Worm (Caenorhabditis elegans) whole organism, L3 larva: Measurements from ENCODE around the gene C16C8.8.

Experiments used
- ZK546.5 ChIP-seq: sonication (generic microtip); optimal IDR thresholded peaks from 2 replicates; lab custom pipeline; 2017; ENCODE audit warnings: missing biosample characterization, missing genetic modification characterization
- aly-2 ChIP-seq: fragments of 150-350 bp; optimal IDR thresholded peaks from 2 replicates; lab custom pipeline; 2014; ENCODE audit warnings: missing biosample characterization, missing genetic modification characterization
- ama-1 ChIP-seq: fragments of 150-350 bp; optimal IDR thresholded peaks from 2 replicates; lab custom pipeline; 2018
- ceh-16 ChIP-seq: sonication (generic microtip); optimal IDR thresholded peaks from 2 replicates; lab custom pipeline; 2017; ENCODE audit warnings: missing biosample characterization, missing genetic modification characterization
- ceh-28 ChIP-seq: fragments of 150-350 bp; optimal IDR thresholded peaks from 2 replicates; lab custom pipeline; 2014; ENCODE audit warnings: missing biosample characterization, missing genetic modification reagents, missing genetic modification characterization
- ceh-82 ChIP-seq: fragments of 150-350 bp; optimal IDR thresholded peaks from 2 replicates; lab custom pipeline; 2014; ENCODE audit warnings: missing biosample characterization, missing genetic modification characterization
- daf-12 ChIP-seq: fragments of 150-350 bp; optimal IDR thresholded peaks from 2 replicates; lab custom pipeline; 2014; ENCODE audit warnings: missing biosample characterization, missing genetic modification reagents, missing genetic modification characterization
- egl-27 ChIP-seq: sonication (generic microtip); optimal IDR thresholded peaks from 4 replicates; lab custom pipeline; 2017; ENCODE audit warnings: missing biosample characterization, missing genetic modification reagents, missing genetic modification characterization
- egl-5 ChIP-seq: fragments of 150-350 bp; optimal IDR thresholded peaks from 2 replicates; lab custom pipeline; 2017; ENCODE audit warnings: missing biosample characterization, missing genetic modification reagents, missing genetic modification characterization, inconsistent platforms
- elt-2 ChIP-seq: sonication (generic microtip); optimal IDR thresholded peaks from 2 replicates; lab custom pipeline; 2016; ENCODE audit warnings: missing genetic modification reagents, mild to moderate bottlenecking, missing genetic modification characterization, missing compliant biosample characterization
- elt-3 ChIP-seq, 3 experiments: fragments of 150-350 bp in 1 of 3; sonication (generic microtip) in 2 of 3; optimal IDR thresholded peaks; 2 replicates in 2 of 3; 4 replicates in 1 of 3; lab custom pipeline; 2014 to 2017; ENCODE audit warnings: missing biosample characterization in 3 of 3, missing genetic modification characterization in 3 of 3
- eor-1 ChIP-seq, 2 experiments: fragments of 150-350 bp; optimal IDR thresholded peaks; 2 replicates each; lab custom pipeline; 2014 to 2018; ENCODE audit warnings: missing biosample characterization in 2 of 2, missing genetic modification characterization in 2 of 2
- fkh-10 ChIP-seq: sonication (generic microtip); optimal IDR thresholded peaks from 2 replicates; lab custom pipeline; 2017; ENCODE audit warnings: missing biosample characterization, missing genetic modification reagents, missing genetic modification characterization
- fkh-2 ChIP-seq: fragments of 150-350 bp; optimal IDR thresholded peaks from 2 replicates; lab custom pipeline; 2014; ENCODE audit warnings: missing biosample characterization, missing genetic modification reagents, missing genetic modification characterization
- fos-1 ChIP-seq: fragments of 150-350 bp; optimal IDR thresholded peaks from 2 replicates; lab custom pipeline; 2014; ENCODE audit warnings: missing biosample characterization, missing genetic modification characterization
- hmg-11 ChIP-seq: sonication (generic microtip); optimal IDR thresholded peaks from 2 replicates; lab custom pipeline; 2016; ENCODE audit warnings: missing genetic modification characterization, missing compliant biosample characterization
- lin-39 ChIP-seq: fragments of 150-350 bp; optimal IDR thresholded peaks from 2 replicates; lab custom pipeline; 2018; ENCODE audit warnings: missing biosample characterization, missing genetic modification reagents, missing genetic modification characterization
- lsy-12 ChIP-seq: sonication (generic microtip); optimal IDR thresholded peaks from 2 replicates; lab custom pipeline; 2016; ENCODE audit warnings: mild to moderate bottlenecking, missing genetic modification characterization, missing compliant biosample characterization
- mdl-1 ChIP-seq: fragments of 150-350 bp; optimal IDR thresholded peaks from 2 replicates; lab custom pipeline; 2014; ENCODE audit warnings: missing biosample characterization, missing genetic modification characterization
- mml-1 ChIP-seq: fragments of 150-350 bp; sonication (generic microtip); optimal IDR thresholded peaks from 3 replicates; lab custom pipeline; 2014; ENCODE audit warnings: missing biosample characterization, missing genetic modification characterization
- nfya-1 ChIP-seq: sonication (generic microtip); optimal IDR thresholded peaks from 2 replicates; lab custom pipeline; 2017; ENCODE audit warnings: missing genetic modification characterization, mild to moderate bottlenecking, missing compliant biosample characterization, antibody characterized with exemption, moderate library complexity; ENCODE audit not compliant: insufficient read depth
- nhr-12 ChIP-seq: fragments of 150-350 bp; optimal IDR thresholded peaks from 2 replicates; lab custom pipeline; 2014; ENCODE audit warnings: missing biosample characterization, missing genetic modification characterization
- nhr-237 ChIP-seq: fragments of 150-350 bp; optimal IDR thresholded peaks from 2 replicates; lab custom pipeline; 2014; ENCODE audit warnings: missing biosample characterization, missing genetic modification characterization
- nhr-25 ChIP-seq: sonication (generic microtip); optimal IDR thresholded peaks from 2 replicates; lab custom pipeline; 2017; ENCODE audit warnings: missing biosample characterization, missing genetic modification characterization
- nhr-28 ChIP-seq: fragments of 150-350 bp; optimal IDR thresholded peaks from 2 replicates; lab custom pipeline; 2014; ENCODE audit warnings: missing biosample characterization, missing genetic modification characterization
- nhr-43 ChIP-seq: sonication (generic microtip); optimal IDR thresholded peaks from 2 replicates; lab custom pipeline; 2016; ENCODE audit warnings: mild to moderate bottlenecking, missing genetic modification characterization, missing compliant biosample characterization; ENCODE audit not compliant: poor library complexity, severe bottlenecking
- nhr-77 ChIP-seq: fragments of 150-350 bp; optimal IDR thresholded peaks from 2 replicates; lab custom pipeline; 2014; ENCODE audit warnings: missing biosample characterization, missing genetic modification characterization
- pha-4 ChIP-seq: fragments of 150-350 bp; optimal IDR thresholded peaks from 2 replicates; lab custom pipeline; 2014; ENCODE audit warnings: missing biosample characterization, missing genetic modification reagents, missing genetic modification characterization
- sea-2 ChIP-seq: fragments of 150-350 bp; sonication (generic microtip); optimal IDR thresholded peaks from 4 replicates; lab custom pipeline; 2014; ENCODE audit warnings: missing biosample characterization, missing genetic modification reagents, missing genetic modification characterization
- skn-1 ChIP-seq: fragments of 150-350 bp; optimal IDR thresholded peaks from 2 replicates; lab custom pipeline; 2014; ENCODE audit warnings: missing biosample characterization, missing genetic modification characterization
- snpc-4 ChIP-seq: fragments of 150-350 bp; optimal IDR thresholded peaks from 2 replicates; lab custom pipeline; 2014; ENCODE audit warnings: missing biosample characterization, missing genetic modification characterization
- unc-39 ChIP-seq: sonication (generic microtip); optimal IDR thresholded peaks from 4 replicates; lab custom pipeline; 2017; ENCODE audit warnings: missing biosample characterization, missing genetic modification characterization
- zag-1 ChIP-seq: fragments of 150-350 bp; optimal IDR thresholded peaks from 2 replicates; lab custom pipeline; 2014; ENCODE audit warnings: missing biosample characterization, missing genetic modification characterization

The C16C8.8 gene

ce11 chrII:3429400-3429799 lies 32.1 kb downstream of the C16C8.8 start, which contains the start of gene C16C8.18:
Gene C16C8.18, plus strand, starts transcription at chrII:3429700.
- TF ChIP-seq nhr-28 (no peak), nhr-12 (tag; lab: Kevin White, UChicago) (no peak), eor-1 (tag; optimal IDR thresholded peaks at IDR 0.05; lab: Kevin White, UChicago) (no peak), nhr-77 (tag; lab: Kevin White, UChicago) (no peak), nfya-1 (tag; lab: Kevin White, UChicago) (no peak), snpc-4 (tag; lab: Kevin White, UChicago) (no peak), lsy-12 (no peak), mdl-1 (no peak), pha-4 (tag; lab: Kevin White, UChicago) (no peak), ceh-28 (no peak), egl-27 (tag; lab: Kevin White, UChicago) (no peak), nhr-237 (tag; lab: Kevin White, UChicago) (no peak), elt-3 (tag; optimal IDR thresholded peaks at IDR 0.05; lab: Kevin White, UChicago) (no peak), mml-1 (no peak), lin-39 (tag; lab: Kevin White, UChicago) (no peak), egl-5 (tag; lab: Kevin White, UChicago) (no peak), skn-1 (no peak)
- TF ChIP-seq, all 47 proteins: peak for 0

ce11 chrII:3428158-3428704 lies 33.3 kb downstream of the C16C8.8 start:
- no peak for TF ChIP-seq nhr-25 (tag; lab: Kevin White, UChicago)
- TF ChIP-seq hmg-11 (tag; lab: Kevin White, UChicago), result peak; percentile 66
- TF ChIP-seq mdl-1, result no peak
- TF ChIP-seq pha-4 (tag; lab: Kevin White, UChicago), result no peak
- TF ChIP-seq nfya-1 (tag; lab: Kevin White, UChicago), result peak; percentile 60
- peak; percentile 20 for TF ChIP-seq sea-2 (GFP tag; lab: Kevin White, UChicago)
- peak; percentile 3 for TF ChIP-seq fkh-10 (GFP tag; lab: Kevin White, UChicago)
- TF ChIP-seq snpc-4 (tag; lab: Kevin White, UChicago), result peak; percentile 19
- TF ChIP-seq elt-2 (tag; lab: Kevin White, UChicago), result no peak
- TF ChIP-seq lin-39 (tag; lab: Kevin White, UChicago), result peak; percentile 72
- no peak for TF ChIP-seq daf-12 (tag; lab: Kevin White, UChicago)

- no peak for TF ChIP-seq fkh-2
- TF ChIP-seq sea-2 (GFP tag; lab: Kevin White, UChicago), result no peak
- no peak for TF ChIP-seq unc-39 (tag; lab: Kevin White, UChicago)
- no peak for TF ChIP-seq aly-2
- TF ChIP-seq hmg-11 (tag; lab: Kevin White, UChicago), result no peak
- no peak for TF ChIP-seq ceh-82
- TF ChIP-seq elt-3 (tag; optimal IDR thresholded peaks at IDR 0.05; lab: Kevin White, UChicago), result no peak
- TF ChIP-seq ama-1, result no peak
- no peak for TF ChIP-seq ceh-16 (tag; lab: Kevin White, UChicago)
- no peak for TF ChIP-seq egl-5 (tag; lab: Kevin White, UChicago)
- no peak for TF ChIP-seq nhr-25 (tag; lab: Kevin White, UChicago)
- TF ChIP-seq egl-27 (tag; lab: Kevin White, UChicago), result no peak
- TF ChIP-seq nfya-1 (tag; lab: Kevin White, UChicago), result no peak
- no peak for TF ChIP-seq mdl-1
- no peak for TF ChIP-seq ZK546.5 (tag; lab: Kevin White, UChicago)
- no peak for TF ChIP-seq nhr-43
- TF ChIP-seq fos-1, result no peak
- TF ChIP-seq lin-39 (tag; lab: Kevin White, UChicago), result no peak
- no peak for TF ChIP-seq mml-1
Measured at ce11 chrII:3425433-3425832, 36.1 kb downstream of the C16C8.8 start, which contains the start of gene nep-11. Gene nep-11, minus strand, starts transcription at chrII:3425533.

DNA sequence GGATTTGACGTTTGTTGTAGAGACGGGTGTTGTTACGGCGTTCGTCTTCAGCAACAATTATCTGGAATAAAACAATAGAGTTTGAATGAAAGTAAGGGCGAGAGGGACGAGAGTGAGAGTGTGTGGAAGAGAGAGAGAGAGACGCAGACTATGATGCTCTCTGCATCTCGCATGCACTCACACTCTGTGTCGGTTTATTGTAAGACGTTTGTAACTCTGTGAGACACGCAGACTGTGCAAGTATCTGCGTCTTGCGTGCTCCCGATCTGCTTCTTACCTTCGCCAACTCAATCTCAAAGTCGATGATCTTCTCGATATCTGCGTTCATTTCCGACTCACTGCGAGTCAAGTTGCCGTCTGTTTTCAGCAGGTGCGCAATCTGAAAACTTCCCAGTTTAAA lies 38.5 kb downstream of the C16C8.8 start:
- TF ChIP-seq lin-39 (tag; lab: Kevin White, UChicago) (no peak), daf-12 (tag; lab: Kevin White, UChicago) (no peak), sea-2 (GFP tag; lab: Kevin White, UChicago) (no peak), fkh-10 (GFP tag; lab: Kevin White, UChicago) (no peak), hmg-11 (tag; lab: Kevin White, UChicago) (no peak), skn-1 (no peak), mml-1 (no peak), nhr-25 (tag; lab: Kevin White, UChicago) (no peak), nfya-1 (tag; lab: Kevin White, UChicago) (no peak), ama-1 (no peak), mdl-1 (no peak), zag-1 (no peak)
